Fruit fly (Drosophila melanogaster) whole organism, embryonic: ENCODE measurements around the gene Rab9.

Experiments used
- CG12104 ChIP-seq: fragments of 200-800 bp; sonication (Bioruptor generic); optimal IDR thresholded peaks from 3 replicates; lab custom pipeline; 2016; ENCODE audit warnings: missing biosample characterization, missing genetic modification characterization
- CG14441 ChIP-seq: fragments of 200-800 bp; sonication (Bioruptor generic); IDR thresholded peaks from 2 replicates; pipeline ENCODE4 v1.3.6; 2022; ENCODE audit warnings: missing biosample characterization, missing genetic modification characterization
- CkIIα-i1 ChIP-seq: fragments of 200-800 bp; sonication (Bioruptor generic); IDR thresholded peaks from 2 replicates; pipeline ENCODE4 v1.3.6; 2022; ENCODE audit warnings: missing biosample characterization, missing genetic modification characterization
- Ssrp ChIP-seq: fragments of 200-800 bp; sonication (Bioruptor generic); optimal IDR thresholded peaks from 2 replicates; lab custom pipeline; 2018; ENCODE audit warnings: missing biosample characterization, mild to moderate bottlenecking, missing genetic modification characterization, moderate library complexity
- az2 ChIP-seq: fragments of 200-800 bp; sonication (Bioruptor generic); optimal IDR thresholded peaks from 3 replicates; lab custom pipeline; 2016; ENCODE audit warnings: missing biosample characterization, missing genetic modification characterization
- gro ChIP-seq: fragments of 200-800 bp; sonication (Bioruptor generic); optimal IDR thresholded peaks from 2 replicates; lab custom pipeline; 2016; ENCODE audit warnings: missing biosample characterization, missing genetic modification characterization
- ham ChIP-seq: fragments of 200-800 bp; sonication (Bioruptor generic); IDR thresholded peaks from 2 replicates; pipeline ENCODE4 v1.3.6; 2022; ENCODE audit warnings: missing biosample characterization, missing genetic modification characterization
- klu ChIP-seq: fragments of 200-800 bp; sonication (Bioruptor generic); IDR thresholded peaks from 2 replicates; pipeline ENCODE4 v1.3.6; 2022; ENCODE audit warnings: missing biosample characterization, missing genetic modification characterization
- lilli ChIP-seq: fragments of 200-800 bp; sonication (Bioruptor generic); optimal IDR thresholded peaks from 3 replicates; lab custom pipeline; 2016; ENCODE audit warnings: missing biosample characterization, missing genetic modification characterization
- org-1 ChIP-seq: fragments of 200-800 bp; sonication (Bioruptor generic); optimal IDR thresholded peaks from 2 replicates; lab custom pipeline; 2017; ENCODE audit warnings: missing biosample characterization, missing genetic modification characterization
- wek ChIP-seq: fragments of 200-800 bp; sonication (Bioruptor generic); optimal IDR thresholded peaks from 3 replicates; lab custom pipeline; 2018; ENCODE audit warnings: missing biosample characterization, mild to moderate bottlenecking, missing genetic modification characterization, moderate library complexity

dm6 chr2L:19442627-19443026 lies 10.3 kb downstream of the Rab9 start, which contains the start of gene CG10237:
- no peak for TF ChIP-seq CkIIα-i1
- no peak for TF ChIP-seq az2 (GFP tag; lab: Kevin White, UChicago)
- no peak for TF ChIP-seq org-1 (GFP tag; lab: Kevin White, UChicago)
- TF ChIP-seq CG12104 (GFP tag; lab: Kevin White, UChicago), result no peak
- no peak for TF ChIP-seq Ssrp
- TF ChIP-seq klu (GFP tag; lab: Robert Waterston, UW), result no peak
- TF ChIP-seq ham (GFP tag; lab: Robert Waterston, UW), result no peak
- TF ChIP-seq lilli (GFP tag; lab: Kevin White, UChicago), result no peak
- TF ChIP-seq gro (GFP tag; lab: Kevin White, UChicago), result no peak
- TF ChIP-seq wek, result no peak
- no peak for TF ChIP-seq CG14441
